Fruit fly (Drosophila melanogaster) whole organism, embryonic: ENCODE data around the gene hiro.

Source experiments
- CG11093 ChIP-seq: fragments of 200-800 bp; sonication (Bioruptor generic); IDR thresholded peaks from 3 replicates; pipeline ENCODE4 v1.3.6; 2022; ENCODE audit warnings: missing biosample characterization, missing genetic modification characterization
- CG11398 ChIP-seq: fragments of 200-800 bp; sonication (Bioruptor generic); optimal IDR thresholded peaks from 2 replicates; lab custom pipeline; 2016; ENCODE audit warnings: missing biosample characterization, missing genetic modification characterization
- CG12155 ChIP-seq: fragments of 200-800 bp; sonication (Bioruptor generic); optimal IDR thresholded peaks from 3 replicates; lab custom pipeline; 2016; ENCODE audit warnings: missing biosample characterization, missing genetic modification characterization
- CG13424 ChIP-seq: fragments of 200-800 bp; sonication (Bioruptor generic); optimal IDR thresholded peaks from 2 replicates; lab custom pipeline; 2019; ENCODE audit warnings: missing biosample characterization, mild to moderate bottlenecking, missing genetic modification characterization, moderate library complexity
- CG1603 ChIP-seq: fragments of 200-800 bp; sonication (Bioruptor generic); optimal IDR thresholded peaks from 2 replicates; lab custom pipeline; 2019; ENCODE audit warnings: missing biosample characterization, mild to moderate bottlenecking, missing genetic modification characterization, moderate library complexity
- CG1832 ChIP-seq: fragments of 200-800 bp; sonication (Bioruptor generic); optimal IDR thresholded peaks from 2 replicates; lab custom pipeline; 2017; ENCODE audit warnings: missing biosample characterization, mild to moderate bottlenecking, missing genetic modification characterization, inconsistent platforms
- CG18476 ChIP-seq: fragments of 200-800 bp; sonication (Bioruptor generic); optimal IDR thresholded peaks from 2 replicates; lab custom pipeline; 2016; ENCODE audit warnings: missing biosample characterization, mild to moderate bottlenecking, missing genetic modification characterization
- CG18599 ChIP-seq: fragments of 200-800 bp; sonication (Bioruptor generic); optimal IDR thresholded peaks from 3 replicates; lab custom pipeline; 2017; ENCODE audit warnings: missing biosample characterization, missing genetic modification characterization, mild to moderate bottlenecking, moderate library complexity, missing genetic modification reagents
- CG31224 ChIP-seq: fragments of 200-800 bp; sonication (Bioruptor generic); IDR thresholded peaks from 2 replicates; pipeline ENCODE4 v1.3.6; 2022; ENCODE audit warnings: missing biosample characterization, missing genetic modification characterization
- CG32767 ChIP-seq: fragments of 200-800 bp; sonication (Bioruptor generic); IDR thresholded peaks from 2 replicates; pipeline ENCODE4 v1.3.6; 2022; ENCODE audit warnings: missing biosample characterization, missing genetic modification characterization
- CG7271 ChIP-seq: fragments of 200-800 bp; sonication (Bioruptor generic); optimal IDR thresholded peaks from 2 replicates; lab custom pipeline; 2018; ENCODE audit warnings: missing biosample characterization, mild to moderate bottlenecking, missing genetic modification characterization, moderate library complexity
- CG7372 ChIP-seq: fragments of 200-800 bp; sonication (Bioruptor generic); IDR thresholded peaks from 2 replicates; pipeline ENCODE4 v1.3.6; 2022; ENCODE audit warnings: missing biosample characterization, missing genetic modification characterization
- CG7786 ChIP-seq: fragments of 200-800 bp; sonication (Bioruptor generic); optimal IDR thresholded peaks from 2 replicates; lab custom pipeline; 2016; ENCODE audit warnings: missing biosample characterization, missing genetic modification characterization
- CG7928 ChIP-seq: fragments of 200-800 bp; sonication (Bioruptor generic); optimal IDR thresholded peaks from 2 replicates; lab custom pipeline; 2017; ENCODE audit warnings: missing biosample characterization, mild to moderate bottlenecking, missing genetic modification characterization
- Camta ChIP-seq: fragments of 200-800 bp; sonication (Bioruptor generic); optimal IDR thresholded peaks from 2 replicates; lab custom pipeline; 2016; ENCODE audit warnings: missing biosample characterization, missing genetic modification characterization
- Dfd ChIP-seq, 2 experiments: fragments of >200 bp; optimal IDR thresholded peaks; 2 replicates each; lab custom pipeline; 2017; ENCODE audit warnings: missing biosample characterization in 2 of 2, missing genetic modification characterization in 2 of 2
- HLH54F ChIP-seq: fragments of 200-800 bp; sonication (Bioruptor generic); optimal IDR thresholded peaks from 3 replicates; lab custom pipeline; 2016; ENCODE audit warnings: missing biosample characterization, missing genetic modification characterization
- Hsf ChIP-seq: fragments of 200-800 bp; sonication (Bioruptor generic); optimal IDR thresholded peaks from 3 replicates; lab custom pipeline; 2016; ENCODE audit warnings: missing biosample characterization, missing genetic modification characterization
- Jarid2 ChIP-seq: fragments of 200-800 bp; sonication (Bioruptor generic); optimal IDR thresholded peaks from 3 replicates; lab custom pipeline; 2017; ENCODE audit warnings: mild to moderate bottlenecking, missing biosample characterization, missing genetic modification reagents, missing genetic modification characterization
- Mrtf ChIP-seq: fragments of 200-800 bp; sonication (Bioruptor generic); IDR thresholded peaks from 3 replicates; pipeline ENCODE4 v1.3.6; 2022; ENCODE audit warnings: missing biosample characterization, missing genetic modification characterization
- NC2β ChIP-seq: fragments of 200-800 bp; sonication (Bioruptor generic); optimal IDR thresholded peaks from 2 replicates; lab custom pipeline; 2016; ENCODE audit warnings: missing biosample characterization, missing genetic modification characterization
- NK7.1 ChIP-seq: fragments of 200-800 bp; sonication (Bioruptor generic); optimal IDR thresholded peaks from 3 replicates; lab custom pipeline; 2016; ENCODE audit warnings: missing biosample characterization, missing genetic modification characterization
- Opbp ChIP-seq: fragments of 200-800 bp; sonication (Bioruptor generic); IDR thresholded peaks from 3 replicates; pipeline ENCODE4 v1.3.6; 2022; ENCODE audit warnings: missing biosample characterization, missing genetic modification characterization; ENCODE audit not compliant: partially characterized antibody
- Pdp1 ChIP-seq, 2 experiments: fragments of 200-800 bp; sonication (Bioruptor generic); optimal IDR thresholded peaks; 3 replicates each; lab custom pipeline; 2016; ENCODE audit warnings: missing biosample characterization in 2 of 2, missing genetic modification characterization in 2 of 2, mild to moderate bottlenecking in 1 of 2, moderate library complexity in 1 of 2
- abd-A ChIP-seq: fragments of 200-800 bp; sonication (Bioruptor generic); optimal IDR thresholded peaks from 3 replicates; lab custom pipeline; 2019; ENCODE audit warnings: missing biosample characterization, mild to moderate bottlenecking, missing genetic modification characterization, moderate library complexity
- caup ChIP-seq: fragments of 200-800 bp; sonication (Bioruptor generic); optimal IDR thresholded peaks from 3 replicates; lab custom pipeline; 2017; ENCODE audit warnings: missing biosample characterization, mild to moderate bottlenecking, missing genetic modification characterization, moderate library complexity; ENCODE audit not compliant: severe bottlenecking
- cg ChIP-seq: fragments of 200-800 bp; sonication (Bioruptor generic); optimal IDR thresholded peaks from 3 replicates; lab custom pipeline; 2019; ENCODE audit warnings: missing biosample characterization, mild to moderate bottlenecking, missing genetic modification characterization, moderate library complexity
- dmrt11E ChIP-seq: fragments of 200-800 bp; sonication (Bioruptor generic); optimal IDR thresholded peaks from 3 replicates; lab custom pipeline; 2018; ENCODE audit warnings: missing biosample characterization, mild to moderate bottlenecking, missing genetic modification characterization, moderate library complexity
- dmrt99B ChIP-seq: fragments of 200-800 bp; sonication (Bioruptor generic); optimal IDR thresholded peaks from 2 replicates; lab custom pipeline; 2018; ENCODE audit warnings: missing biosample characterization, mild to moderate bottlenecking, missing genetic modification characterization, moderate library complexity
- eyg ChIP-seq: fragments of 200-800 bp; sonication (Bioruptor generic); optimal IDR thresholded peaks from 3 replicates; lab custom pipeline; 2016; ENCODE audit warnings: missing biosample characterization, missing genetic modification characterization
- fd96Cb ChIP-seq: fragments of 200-800 bp; sonication (Bioruptor generic); optimal IDR thresholded peaks from 2 replicates; lab custom pipeline; 2018; ENCODE audit warnings: missing biosample characterization, mild to moderate bottlenecking, missing genetic modification characterization, moderate library complexity
- fru ChIP-seq: fragments of >200 bp; optimal IDR thresholded peaks from 2 replicates; lab custom pipeline; 2017
- grn ChIP-seq: fragments of 200-800 bp; sonication (Bioruptor generic); optimal IDR thresholded peaks from 3 replicates; lab custom pipeline; 2017; ENCODE audit warnings: missing biosample characterization, missing genetic modification characterization
- gro ChIP-seq: fragments of 200-800 bp; sonication (Bioruptor generic); optimal IDR thresholded peaks from 2 replicates; lab custom pipeline; 2016; ENCODE audit warnings: missing biosample characterization, missing genetic modification characterization
- inv ChIP-seq: fragments of 200-800 bp; sonication (Bioruptor generic); IDR thresholded peaks from 2 replicates; pipeline ENCODE4 v1.3.6; 2022; ENCODE audit warnings: missing biosample characterization, missing genetic modification characterization; ENCODE audit not compliant: partially characterized antibody
- kah ChIP-seq: fragments of 200-800 bp; sonication (Bioruptor generic); optimal IDR thresholded peaks from 2 replicates; lab custom pipeline; 2018; ENCODE audit warnings: missing biosample characterization, mild to moderate bottlenecking, missing genetic modification characterization
- lilli ChIP-seq: fragments of 200-800 bp; sonication (Bioruptor generic); optimal IDR thresholded peaks from 3 replicates; lab custom pipeline; 2016; ENCODE audit warnings: missing biosample characterization, missing genetic modification characterization
- mam ChIP-seq: fragments of 200-800 bp; sonication (Bioruptor generic); optimal IDR thresholded peaks from 3 replicates; lab custom pipeline; 2016; ENCODE audit warnings: missing biosample characterization, missing genetic modification characterization
- org-1 ChIP-seq: fragments of 200-800 bp; sonication (Bioruptor generic); optimal IDR thresholded peaks from 2 replicates; lab custom pipeline; 2017; ENCODE audit warnings: missing biosample characterization, missing genetic modification characterization
- otp ChIP-seq: fragments of 200-800 bp; sonication (Bioruptor generic); IDR thresholded peaks from 3 replicates; pipeline ENCODE4, ENCODE4 v1.3.6; 2022; ENCODE audit warnings: missing biosample characterization, missing genetic modification characterization
- pfk ChIP-seq: fragments of 200-800 bp; sonication (Bioruptor generic); optimal IDR thresholded peaks from 2 replicates; lab custom pipeline; 2018; ENCODE audit warnings: missing biosample characterization, mild to moderate bottlenecking, missing genetic modification characterization, moderate library complexity
- pita ChIP-seq: fragments of 200-800 bp; sonication (Bioruptor generic); optimal IDR thresholded peaks from 2 replicates; lab custom pipeline; 2017; ENCODE audit warnings: missing biosample characterization, mild to moderate bottlenecking, missing genetic modification characterization
- prd ChIP-seq, 3 experiments: fragments of >200 bp in 2 of 3; fragments of 200-800 bp in 1 of 3; sonication (Bioruptor generic) in 1 of 3; optimal IDR thresholded peaks in 2 of 3; IDR thresholded peaks in 1 of 3; 2 replicates in 2 of 3; 3 replicates in 1 of 3; pipeline versions ENCODE4 v1.3.6 to Lab custom; 2017 to 2022; ENCODE audit warnings: missing biosample characterization in 1 of 3, missing genetic modification characterization in 1 of 3
- repo ChIP-seq: fragments of 200-800 bp; sonication (Bioruptor generic); optimal IDR thresholded peaks from 2 replicates; lab custom pipeline; 2016; ENCODE audit warnings: missing biosample characterization, missing genetic modification characterization
- sc ChIP-seq, 3 experiments: fragments of >200 bp in 2 of 3; fragments of 200-800 bp in 1 of 3; sonication (Bioruptor generic) in 1 of 3; optimal IDR thresholded peaks; 2 replicates in 2 of 3; 3 replicates in 1 of 3; lab custom pipeline; 2017; ENCODE audit warnings: mild to moderate bottlenecking in 1 of 3, missing biosample characterization in 1 of 3, missing genetic modification characterization in 1 of 3, missing genetic modification reagents in 1 of 3
- sisA ChIP-seq: fragments of 200-800 bp; sonication (Bioruptor generic); IDR thresholded peaks from 2 replicates; pipeline ENCODE4 v1.3.6; 2022; ENCODE audit warnings: missing biosample characterization, missing genetic modification characterization
- tin ChIP-seq: fragments of 200-800 bp; sonication (Bioruptor generic); optimal IDR thresholded peaks from 3 replicates; lab custom pipeline; 2016; ENCODE audit warnings: missing biosample characterization, missing genetic modification characterization
- tio ChIP-seq: fragments of 200-800 bp; sonication (Bioruptor generic); optimal IDR thresholded peaks from 2 replicates; lab custom pipeline; 2017; ENCODE audit warnings: missing biosample characterization, missing genetic modification characterization, inconsistent platforms
- wdn ChIP-seq: fragments of 200-800 bp; sonication (Bioruptor generic); IDR thresholded peaks from 2 replicates; pipeline ENCODE4 v1.3.6; 2022; ENCODE audit warnings: missing biosample characterization, missing genetic modification characterization

hiro gene

DNA sequence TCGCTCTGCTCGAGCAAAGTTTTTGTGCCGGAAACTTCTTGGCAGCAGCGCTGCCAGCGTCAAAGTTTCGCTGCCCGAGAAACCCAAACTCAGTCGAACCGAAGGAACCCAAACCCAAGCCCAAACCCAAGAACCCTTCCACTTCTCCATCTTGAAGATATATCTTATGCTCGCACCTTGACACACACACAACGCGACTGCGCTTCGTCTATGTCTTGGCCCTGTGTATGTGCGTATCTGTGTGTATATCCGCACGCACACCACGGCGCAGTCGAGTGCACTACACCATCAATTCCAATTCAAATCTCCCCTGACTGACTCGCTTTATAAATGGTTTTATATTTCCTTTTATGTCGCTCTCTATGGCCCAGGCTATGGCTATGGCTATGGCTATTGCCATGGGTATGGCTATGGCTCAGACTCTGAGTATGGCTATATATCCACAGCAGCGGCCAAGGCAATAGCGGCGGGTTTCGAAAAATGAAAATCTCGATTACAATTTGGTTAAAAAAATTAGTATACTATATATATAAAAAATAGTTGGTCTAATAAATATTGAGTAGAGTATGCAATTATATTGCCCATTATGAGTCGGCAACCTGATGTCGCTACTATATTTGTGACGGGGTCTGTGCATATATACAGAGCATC lies 8.8 kb upstream of the hiro start (continued):
- TF ChIP-seq abd-A (tag; lab: Kevin White, UChicago) (peak; percentile 72), wdn (GFP tag; lab: Robert Waterston, UW) (peak; percentile 94), NK7.1 (GFP tag; lab: Kevin White, UChicago) (peak; percentile 56), org-1 (GFP tag; lab: Kevin White, UChicago) (peak; percentile 93), CG31224 (peak; percentile 90), mam (GFP tag; lab: Kevin White, UChicago) (peak; percentile 51), Hsf (GFP tag; lab: Kevin White, UChicago) (peak; percentile 77), inv (no peak), otp (peak; percentile 95), gro (GFP tag; lab: Kevin White, UChicago) (peak; percentile 43), Jarid2 (GFP tag; lab: Kevin White, UChicago) (peak; percentile 82), CG7928 (peak; percentile 71), kah (peak; percentile 92), CG11093 (GFP tag; lab: Robert Waterston, UW) (peak; percentile 93), sisA (GFP tag; lab: Robert Waterston, UW) (peak; percentile 94), Opbp (GFP tag; lab: Robert Waterston, UW) (no peak), fd96Cb (tag; lab: Kevin White, UChicago) (peak; percentile 97), Dfd (GFP tag; optimal IDR thresholded peaks at IDR 0.05; lab: Kevin White, UChicago) (no peak), CG18599 (GFP tag; lab: Kevin White, UChicago) (peak; percentile 98), sc (optimal IDR thresholded peaks at IDR 0.05; lab: Kevin White, UChicago) (no peak), sc (GFP tag; optimal IDR thresholded peaks at IDR 0.05; lab: Kevin White, UChicago) (peak; percentile 93), caup (peak; percentile 96), NC2β (GFP tag; lab: Kevin White, UChicago) (peak; percentile 66), pita (GFP tag; lab: Kevin White, UChicago) (no peak), CG12155 (GFP tag; lab: Kevin White, UChicago) (peak; percentile 89), CG7786 (GFP tag; lab: Kevin White, UChicago) (peak; percentile 39), CG13424 (tag; lab: Kevin White, UChicago) (peak; percentile 94), tin (GFP tag; lab: Kevin White, UChicago) (peak; percentile 96), cg (GFP tag; lab: Kevin White, UChicago) (peak; percentile 84), CG7372 (GFP tag; lab: Robert Waterston, UW) (peak; percentile 94), fru (lab: Kevin White, UChicago) (no peak), pfk (GFP tag; lab: Kevin White, UChicago) (no peak), prd (optimal IDR thresholded peaks at IDR 0.05; lab: Kevin White, UChicago) (no peak), prd (GFP tag; IDR thresholded peaks at IDR 0.05; lab: Robert Waterston, UW) (peak; percentile 98), CG7271 (tag; lab: Kevin White, UChicago) (peak; percentile 94), grn (GFP tag; lab: Kevin White, UChicago) (no peak), tio (GFP tag; lab: Kevin White, UChicago) (no peak), repo (GFP tag; lab: Kevin White, UChicago) (peak; percentile 14), CG11398 (GFP tag; lab: Kevin White, UChicago) (peak; percentile 47), Camta (GFP tag; lab: Kevin White, UChicago) (peak; percentile 44), CG1832 (GFP tag; lab: Kevin White, UChicago) (no peak), HLH54F (GFP tag; lab: Kevin White, UChicago) (peak; percentile 54), CG18476 (peak; percentile 88), lilli (GFP tag; lab: Kevin White, UChicago) (peak; percentile 84), Pdp1 (GFP tag; optimal IDR thresholded peaks at IDR 0.05; lab: Kevin White, UChicago) (peak; percentile 66 to 75), dmrt11E (tag; lab: Kevin White, UChicago) (peak; percentile 98), Mrtf (peak; percentile 95), eyg (GFP tag; lab: Kevin White, UChicago) (no peak), CG1603 (peak; percentile 80), dmrt99B (tag; lab: Kevin White, UChicago) (peak; percentile 97), CG32767 (GFP tag; lab: Robert Waterston, UW) (peak; percentile 94)
